Fruit fly (Drosophila melanogaster): ENCODE data around the gene gwl.

gwl gene

DNA sequence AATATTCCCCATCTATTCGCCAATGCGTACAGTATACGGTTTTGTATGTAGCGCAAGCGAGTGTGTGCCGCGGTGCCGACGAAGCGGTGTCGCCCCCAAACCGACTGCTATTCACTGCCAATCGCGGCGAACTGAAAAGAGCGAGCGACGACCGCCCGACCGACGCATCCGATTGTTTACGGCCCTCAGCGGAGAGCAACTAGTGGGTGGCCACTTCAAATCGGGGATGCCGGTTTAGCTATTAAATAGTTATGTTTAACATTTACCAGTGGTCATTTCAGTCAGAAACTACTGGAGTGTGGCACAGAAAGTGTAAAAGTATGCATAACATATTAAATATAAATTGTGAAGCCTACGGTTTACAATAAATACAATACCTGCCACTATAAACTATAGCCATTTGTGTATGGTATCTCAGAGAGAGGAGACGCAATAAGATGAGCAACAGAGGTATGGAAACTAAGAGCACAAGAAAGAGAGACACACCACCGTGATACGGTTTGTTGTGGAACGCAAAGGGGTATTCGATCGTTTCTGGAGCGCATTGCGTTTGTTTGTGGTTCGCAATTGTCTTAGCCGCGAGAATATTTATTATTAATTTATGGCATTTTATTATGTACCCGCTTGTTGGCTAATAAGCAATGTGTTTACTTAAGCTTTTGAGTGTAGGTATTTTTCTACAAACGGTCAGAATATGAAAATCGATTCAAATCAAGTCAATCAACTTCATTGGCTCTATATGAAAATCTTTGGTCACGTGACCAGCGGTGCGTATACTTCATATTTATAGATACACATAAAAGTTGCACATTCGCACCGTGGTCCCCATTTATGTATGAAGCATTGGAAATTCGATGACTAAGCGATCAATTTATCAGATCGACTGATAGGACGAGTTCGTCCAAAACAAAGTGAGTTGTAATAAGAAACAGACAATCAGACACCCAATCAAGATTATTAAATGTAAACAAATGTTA, 5.9 kb upstream of the gwl start (continued):
- TF ChIP-seq Oaz (GFP tag; IDR thresholded peaks at IDR 0.05), result no peak
- TF ChIP-seq Bdp1 (GFP tag; optimal IDR thresholded peaks at IDR 0.05), result no peak
- peak; percentile 3 for TF ChIP-seq cg (GFP tag; optimal IDR thresholded peaks at IDR 0.05)
- TF ChIP-seq z (GFP tag; IDR thresholded peaks at IDR 0.05), result peak; percentile 23; the same call in 1 of the 3 replicates
- peak; percentile 15; the same call in 1 of the 3 replicates for TF ChIP-seq CG7963 (GFP tag; IDR thresholded peaks at IDR 0.05; ENCODE audit: partially characterized antibody)
- TF ChIP-seq CG11456 (GFP tag; IDR thresholded peaks at IDR 0.05), result peak; percentile 41; the same call in 1 of the 3 replicates
- peak; percentile 35 for TF ChIP-seq CG7987 (GFP tag; optimal IDR thresholded peaks at IDR 0.05)

DNA sequence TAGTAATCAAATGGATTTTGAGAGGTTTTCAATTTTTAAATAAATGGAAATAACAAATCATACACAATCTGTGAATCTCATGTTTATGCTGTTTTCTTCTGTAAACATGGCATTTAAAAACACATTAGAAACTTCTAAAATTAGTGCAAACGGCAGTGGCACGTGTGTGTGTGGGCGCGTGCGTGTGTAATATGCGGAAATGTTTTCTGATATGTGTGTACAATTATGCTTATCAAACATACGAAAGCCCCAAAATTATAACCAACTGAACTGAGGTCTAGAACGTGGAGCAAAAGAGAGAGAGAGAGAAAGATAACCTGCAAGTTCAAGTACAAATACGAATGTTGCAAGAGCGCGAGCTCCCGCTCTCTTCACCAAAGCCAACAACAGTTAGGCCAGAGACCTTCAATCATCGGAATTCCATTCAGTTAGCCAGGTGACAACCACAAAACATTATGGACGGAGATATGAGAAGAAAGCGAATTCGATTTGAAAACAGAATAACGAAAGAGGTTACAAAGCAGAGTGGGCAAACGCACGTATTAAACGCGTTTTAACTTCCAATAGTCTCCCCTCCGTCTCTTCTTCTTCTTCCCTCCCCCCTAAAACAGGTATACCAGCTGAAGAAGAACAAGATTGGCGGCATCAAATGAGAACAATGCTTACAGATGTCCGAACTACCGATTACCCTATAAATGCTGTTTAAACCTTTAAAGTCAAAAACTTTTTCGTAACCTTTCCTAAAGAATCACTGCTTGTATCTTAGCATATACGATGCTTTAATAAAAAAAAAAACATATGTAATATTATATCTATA, 4.9 kb upstream of the gwl start:
- TF ChIP-seq tap (tag; optimal IDR thresholded peaks at IDR 0.05) (peak; percentile 96), CG7372 (GFP tag; IDR thresholded peaks at IDR 0.05) (peak; percentile 98), lilli (GFP tag; optimal IDR thresholded peaks at IDR 0.05) (peak; percentile 96), ash1 (GFP tag; optimal IDR thresholded peaks at IDR 0.05) (peak; percentile 85), grau (tag; optimal IDR thresholded peaks at IDR 0.05) (peak; percentile 96), Doc2 (GFP tag; IDR thresholded peaks at IDR 0.05) (peak; percentile 85), oc (tag; optimal IDR thresholded peaks at IDR 0.05) (peak; percentile 97), ato (GFP tag; IDR thresholded peaks at IDR 0.05; ENCODE audit: partially characterized antibody) (no peak), CG2116 (GFP tag; optimal IDR thresholded peaks at IDR 0.05) (peak; percentile 73), Ada2b (GFP tag; IDR thresholded peaks at IDR 0.05) (peak; percentile 97), CG15514 (GFP tag; optimal IDR thresholded peaks at IDR 0.05) (peak; percentile 92), Hey (tag; optimal IDR thresholded peaks at IDR 0.05) (no peak), E2f1 (GFP tag; IDR thresholded peaks at IDR 0.05) (peak; percentile 96), amos (GFP tag; IDR thresholded peaks at IDR 0.05; ENCODE audit: partially characterized antibody) (no peak), CG42726 (GFP tag; IDR thresholded peaks at IDR 0.05; ENCODE audit: partially characterized antibody) (no peak), Six4 (GFP tag; optimal IDR thresholded peaks at IDR 0.05) (peak; percentile 96), lbe (GFP tag; optimal IDR thresholded peaks at IDR 0.05) (peak; percentile 97), CG13123 (GFP tag; optimal IDR thresholded peaks at IDR 0.05) (peak; percentile 80), ATbp (GFP tag; optimal IDR thresholded peaks at IDR 0.05) (peak; percentile 92), otp (GFP tag; IDR thresholded peaks at IDR 0.05) (peak; percentile 96), Dbx (GFP tag; IDR thresholded peaks at IDR 0.05) (peak; percentile 98), CG12942 (GFP tag; optimal IDR thresholded peaks at IDR 0.05) (peak; percentile 94), dati (GFP tag; IDR thresholded peaks at IDR 0.05) (peak; percentile 89), CG4360 (GFP tag; IDR thresholded peaks at IDR 0.05) (peak; percentile 78), Fer3 (tag; optimal IDR thresholded peaks at IDR 0.05) (peak; percentile 98), CG8478 (optimal IDR thresholded peaks at IDR 0.05) (no peak), CG2120 (GFP tag; optimal IDR thresholded peaks at IDR 0.05) (peak; percentile 96), D19A (tag; optimal IDR thresholded peaks at IDR 0.05) (peak; percentile 96), pb (GFP tag; optimal IDR thresholded peaks at IDR 0.05) (peak; percentile 52), CG30431 (GFP tag; optimal IDR thresholded peaks at IDR 0.05) (peak; percentile 92), Hmx (GFP tag; optimal IDR thresholded peaks at IDR 0.05) (peak; percentile 90), esg (GFP tag; conservative IDR thresholded peaks at IDR 0.05) (peak; percentile 94), CG3726 (GFP tag; IDR thresholded peaks at IDR 0.05) (peak; percentile 94), CG10366 (GFP tag; IDR thresholded peaks at IDR 0.05) (peak; percentile 97), yki (optimal IDR thresholded peaks at IDR 0.05) (no peak), chif (GFP tag; optimal IDR thresholded peaks at IDR 0.05) (peak; percentile 71 to 82), CG17385 (GFP tag; optimal IDR thresholded peaks at IDR 0.05) (peak; percentile 97), CG5953 (GFP tag; IDR thresholded peaks at IDR 0.05) (peak; percentile 91), Dip2 (GFP tag; IDR thresholded peaks at IDR 0.05) (peak; percentile 33; the same call in 1 of the 2 replicates)
